Worm (Caenorhabditis elegans): ENCODE data around the gene T14G8.3.

T14G8.3 gene

DNA sequence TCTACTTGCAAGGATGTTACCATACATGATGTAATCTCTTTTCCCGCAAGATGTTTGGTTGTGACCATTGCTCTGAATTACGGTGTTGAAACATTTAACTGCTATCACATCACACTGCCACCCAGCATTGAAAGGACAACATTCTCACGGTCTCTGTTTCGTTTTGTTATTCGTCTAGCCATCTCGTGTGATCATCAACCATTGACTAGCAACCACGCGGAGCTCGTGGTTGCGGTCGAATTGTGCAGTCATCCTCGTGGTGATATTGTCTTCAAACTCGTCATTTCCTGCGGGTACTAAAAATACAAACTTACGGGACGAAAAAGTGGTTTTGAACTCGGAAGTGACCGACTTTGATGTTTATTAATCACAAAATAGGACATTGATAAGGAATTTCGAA is 14.6 kb downstream of the T14G8.3 start (continued):
- no peak for TF ChIP-seq isw-1 (GFP tag; IDR thresholded peaks at IDR 0.05)
- TF ChIP-seq tlp-1 (tag; optimal IDR thresholded peaks at IDR 0.05) = no peak
- no peak for TF ChIP-seq C04F5.9 (tag; optimal IDR thresholded peaks at IDR 0.05)
- TF ChIP-seq tbx-2 (tag; optimal IDR thresholded peaks at IDR 0.05) = no peak
- TF ChIP-seq dsc-1 (tag; optimal IDR thresholded peaks at IDR 0.05) = no peak
- no peak for TF ChIP-seq nhr-76 (tag; optimal IDR thresholded peaks at IDR 0.05)
- TF ChIP-seq lin-15B (tag; optimal IDR thresholded peaks at IDR 0.05) = no peak
- TF ChIP-seq lsy-2 (tag; optimal IDR thresholded peaks at IDR 0.05) = no peak
- TF ChIP-seq snu-23 (GFP tag; optimal IDR thresholded peaks at IDR 0.05) = peak; percentile 6
- TF ChIP-seq ztf-4 (tag; optimal IDR thresholded peaks at IDR 0.05) = peak; percentile 23
- TF ChIP-seq fkh-10 (GFP tag; optimal IDR thresholded peaks at IDR 0.05) = peak; percentile 17
- TF ChIP-seq dpl-1 (GFP tag; optimal IDR thresholded peaks at IDR 0.05) = no peak
- TF ChIP-seq sox-4 (tag; optimal IDR thresholded peaks at IDR 0.05) = no peak
- no peak for TF ChIP-seq fkh-4 (tag; optimal IDR thresholded peaks at IDR 0.05; ENCODE audit: borderline replicate concordance)
- TF ChIP-seq lin-35 (GFP tag; optimal IDR thresholded peaks at IDR 0.05) = peak in 1 of 2 experiments; percentile 20
- peak; percentile 18 for TF ChIP-seq rnt-1 (tag; optimal IDR thresholded peaks at IDR 0.05)
- no peak for TF ChIP-seq C16A3.4 (tag; optimal IDR thresholded peaks at IDR 0.05)
- no peak for TF ChIP-seq sptf-1 (tag; optimal IDR thresholded peaks at IDR 0.05)
- TF ChIP-seq pqm-1 (tag; optimal IDR thresholded peaks at IDR 0.05) = no peak
- TF ChIP-seq unc-62 (GFP tag; optimal IDR thresholded peaks at IDR 0.05) = no peak
- no peak for TF ChIP-seq nhr-11 (tag; optimal IDR thresholded peaks at IDR 0.05)
- no peak for TF ChIP-seq unc-86 (tag; optimal IDR thresholded peaks at IDR 0.05)
- no peak for TF ChIP-seq mef-2 (tag; optimal IDR thresholded peaks at IDR 0.05)
- TF ChIP-seq ceh-90 (tag; optimal IDR thresholded peaks at IDR 0.05) = no peak
- TF ChIP-seq hpl-2 (GFP tag; optimal IDR thresholded peaks at IDR 0.05) = no peak
- peak; percentile 50 for TF ChIP-seq nhr-20 (tag; optimal IDR thresholded peaks at IDR 0.05)
- no peak for TF ChIP-seq lir-3 (tag; optimal IDR thresholded peaks at IDR 0.05; ENCODE audit: poor library complexity)
- TF ChIP-seq nhr-19 (GFP tag; conservative IDR thresholded peaks at IDR 0.05) = no peak
- peak; percentile 13 for TF ChIP-seq unc-130 (tag; optimal IDR thresholded peaks at IDR 0.05)
- TF ChIP-seq unc-98 (GFP tag; IDR thresholded peaks at IDR 0.05) = no peak
- TF ChIP-seq irx-1 (tag; optimal IDR thresholded peaks at IDR 0.05) = peak; percentile 11
- no peak for TF ChIP-seq unc-30 (tag; optimal IDR thresholded peaks at IDR 0.05)
- no peak for TF ChIP-seq zip-4 (GFP tag; optimal IDR thresholded peaks at IDR 0.05)
- no peak for TF ChIP-seq nhr-28 (tag; optimal IDR thresholded peaks at IDR 0.05)
- no peak for TF ChIP-seq jun-1 (tag; optimal IDR thresholded peaks at IDR 0.05)
- no peak for TF ChIP-seq aha-1 (tag; optimal IDR thresholded peaks at IDR 0.05)
- no peak for TF ChIP-seq ceh-63 (GFP tag; optimal IDR thresholded peaks at IDR 0.05)
- no peak for TF ChIP-seq pax-3 (tag; optimal IDR thresholded peaks at IDR 0.05)
- TF ChIP-seq nhr-85 (tag) = peak; percentile 73
- TF ChIP-seq ceh-8 (GFP tag; optimal IDR thresholded peaks at IDR 0.05) = no peak
- TF ChIP-seq egl-27 (tag; optimal IDR thresholded peaks at IDR 0.05) = no peak
- peak; percentile 34 for TF ChIP-seq elt-2 (tag; optimal IDR thresholded peaks at IDR 0.05)
- no peak for TF ChIP-seq xbp-1 (tag; optimal IDR thresholded peaks at IDR 0.05)
- no peak for TF ChIP-seq nhr-90 (tag; optimal IDR thresholded peaks at IDR 0.05; ENCODE audit: poor library complexity)
- peak; percentile 41 for TF ChIP-seq lin-14 (GFP tag; optimal IDR thresholded peaks at IDR 0.05)
- TF ChIP-seq hlh-17 (GFP tag; optimal IDR thresholded peaks at IDR 0.05; ENCODE audit: borderline replicate concordance) = no peak
- TF ChIP-seq mab-9 (GFP tag; IDR thresholded peaks at IDR 0.05) = no peak
- TF ChIP-seq elt-3 (tag; optimal IDR thresholded peaks at IDR 0.05) = no peak
- TF ChIP-seq ztf-11 (tag; optimal IDR thresholded peaks at IDR 0.05) = no peak
- TF ChIP-seq C34B4.2 (tag; optimal IDR thresholded peaks at IDR 0.05) = no peak
- TF ChIP-seq fkh-8 (tag; optimal IDR thresholded peaks at IDR 0.05) = peak; percentile 54
- TF ChIP-seq Y116A8C.19 (tag; optimal IDR thresholded peaks at IDR 0.05; ENCODE audit: borderline replicate concordance) = no peak
- no peak for TF ChIP-seq sup-37 (GFP tag; optimal IDR thresholded peaks at IDR 0.05)

All from whole organism, L1 larva.